Fruit fly (Drosophila melanogaster) whole organism, embryonic: ENCODE results near the gene CG10252.

Experiments used
- Bgb ChIP-seq: fragments of 200-800 bp; sonication (Bioruptor generic); IDR thresholded peaks from 2 replicates; pipeline ENCODE4 v1.3.6; 2022; ENCODE audit warnings: missing biosample characterization, missing genetic modification characterization; ENCODE audit not compliant: partially characterized antibody
- CG11695 ChIP-seq: fragments of 200-800 bp; sonication (Bioruptor generic); IDR thresholded peaks from 3 replicates; pipeline ENCODE4 v1.3.6; 2022; ENCODE audit warnings: missing biosample characterization, missing genetic modification characterization
- CG11696 ChIP-seq: fragments of 200-800 bp; sonication (Bioruptor generic); IDR thresholded peaks from 2 replicates; pipeline ENCODE4 v1.3.6; 2022; ENCODE audit warnings: missing biosample characterization, missing genetic modification characterization
- CG12391 ChIP-seq: fragments of 200-800 bp; sonication (Bioruptor generic); optimal IDR thresholded peaks from 3 replicates; lab custom pipeline; 2018; ENCODE audit warnings: missing biosample characterization, mild to moderate bottlenecking, missing genetic modification characterization, moderate library complexity
- CG12744 ChIP-seq: fragments of 200-800 bp; sonication (Bioruptor generic); optimal IDR thresholded peaks from 2 replicates; lab custom pipeline; 2016; ENCODE audit warnings: missing biosample characterization, missing genetic modification characterization
- CG14441 ChIP-seq: fragments of 200-800 bp; sonication (Bioruptor generic); IDR thresholded peaks from 2 replicates; pipeline ENCODE4 v1.3.6; 2022; ENCODE audit warnings: missing biosample characterization, missing genetic modification characterization
- CG15514 ChIP-seq: fragments of 200-800 bp; sonication (Bioruptor generic); optimal IDR thresholded peaks from 3 replicates; lab custom pipeline; 2017; ENCODE audit warnings: missing biosample characterization, missing genetic modification characterization, mild to moderate bottlenecking, moderate library complexity, missing genetic modification reagents
- CG15601 ChIP-seq: fragments of 200-800 bp; sonication (Bioruptor generic); optimal IDR thresholded peaks from 3 replicates; lab custom pipeline; 2019; ENCODE audit warnings: missing biosample characterization, mild to moderate bottlenecking, missing genetic modification characterization, moderate library complexity
- CG1647 ChIP-seq: fragments of 200-800 bp; sonication (Bioruptor generic); optimal IDR thresholded peaks from 3 replicates; lab custom pipeline; 2016; ENCODE audit warnings: missing biosample characterization, missing genetic modification characterization
- CG30403 ChIP-seq: fragments of 200-800 bp; sonication (Bioruptor generic); optimal IDR thresholded peaks from 3 replicates; lab custom pipeline; 2016; ENCODE audit warnings: missing biosample characterization, missing genetic modification characterization
- CG3065 ChIP-seq: fragments of 200-800 bp; sonication (Bioruptor generic); optimal IDR thresholded peaks from 2 replicates; lab custom pipeline; 2016; ENCODE audit warnings: missing biosample characterization, missing genetic modification characterization
- CG32772 ChIP-seq: fragments of 200-800 bp; sonication (Bioruptor generic); IDR thresholded peaks from 2 replicates; pipeline ENCODE4 v1.3.6; 2022; ENCODE audit warnings: missing biosample characterization, missing genetic modification characterization
- CG34422 ChIP-seq: fragments of 200-800 bp; sonication (Bioruptor generic); IDR thresholded peaks from 3 replicates; pipeline ENCODE4 v1.3.6; 2022; ENCODE audit warnings: missing biosample characterization, missing genetic modification characterization
- CG3847 ChIP-seq: fragments of 200-800 bp; sonication (Bioruptor generic); IDR thresholded peaks from 2 replicates; pipeline ENCODE4 v1.3.6; 2022; ENCODE audit warnings: missing biosample characterization, missing genetic modification characterization
- CG4617 ChIP-seq: fragments of 200-800 bp; sonication (Bioruptor generic); optimal IDR thresholded peaks from 3 replicates; lab custom pipeline; 2016; ENCODE audit warnings: missing biosample characterization, missing genetic modification characterization, borderline replicate concordance
- CTCF ChIP-seq: fragments of 200-800 bp; sonication (Bioruptor generic); optimal IDR thresholded peaks from 2 replicates; lab custom pipeline; 2017; ENCODE audit warnings: missing biosample characterization, mild to moderate bottlenecking, missing genetic modification characterization, moderate library complexity
- Doc3 ChIP-seq: fragments of 200-800 bp; sonication (Bioruptor generic); IDR thresholded peaks from 3 replicates; pipeline ENCODE4 v1.3.6; 2022; ENCODE audit warnings: missing biosample characterization, missing genetic modification characterization; ENCODE audit not compliant: partially characterized antibody
- Dp ChIP-seq: fragments of 200-800 bp; sonication (Bioruptor generic); optimal IDR thresholded peaks from 2 replicates; lab custom pipeline; 2018; ENCODE audit warnings: missing biosample characterization, mild to moderate bottlenecking, missing genetic modification characterization, moderate library complexity
- E2f1 ChIP-seq: fragments of 200-800 bp; sonication (Bioruptor generic); IDR thresholded peaks from 2 replicates; pipeline ENCODE4 v1.3.6; 2022; ENCODE audit warnings: missing biosample characterization, missing genetic modification characterization
- E2f2 ChIP-seq: fragments of 200-800 bp; sonication (Bioruptor generic); IDR thresholded peaks from 2 replicates; pipeline ENCODE4 v1.3.6; 2022; ENCODE audit warnings: missing biosample characterization, missing genetic modification characterization
- Ets65A ChIP-seq: fragments of 200-800 bp; sonication (Bioruptor generic); peaks from one replicate; lab custom pipeline; 2016; ENCODE audit warnings: missing biosample characterization, missing genetic modification characterization
- Fer2 ChIP-seq: fragments of 200-800 bp; sonication (Bioruptor generic); optimal IDR thresholded peaks from 2 replicates; lab custom pipeline; 2018; ENCODE audit warnings: missing biosample characterization, mild to moderate bottlenecking, missing genetic modification characterization, moderate library complexity
- HLH54F ChIP-seq: fragments of 200-800 bp; sonication (Bioruptor generic); optimal IDR thresholded peaks from 3 replicates; lab custom pipeline; 2016; ENCODE audit warnings: missing biosample characterization, missing genetic modification characterization
- Hmr ChIP-seq: fragments of 200-800 bp; sonication (Bioruptor generic); optimal IDR thresholded peaks from 3 replicates; lab custom pipeline; 2017; ENCODE audit warnings: mild to moderate bottlenecking, missing biosample characterization, missing genetic modification reagents, missing genetic modification characterization
- Hsf ChIP-seq: fragments of 200-800 bp; sonication (Bioruptor generic); optimal IDR thresholded peaks from 3 replicates; lab custom pipeline; 2016; ENCODE audit warnings: missing biosample characterization, missing genetic modification characterization
- MESR4 ChIP-seq: fragments of 200-800 bp; sonication (Bioruptor generic); optimal IDR thresholded peaks from 2 replicates; lab custom pipeline; 2018; ENCODE audit warnings: missing biosample characterization, mild to moderate bottlenecking, missing genetic modification characterization, moderate library complexity
- Max ChIP-seq: fragments of 200-800 bp; sonication (Bioruptor generic); optimal IDR thresholded peaks from 2 replicates; lab custom pipeline; 2016; ENCODE audit warnings: missing biosample characterization, mild to moderate bottlenecking, missing genetic modification characterization
- Med ChIP-seq: fragments of 200-800 bp; sonication (Bioruptor generic); peaks from one replicate; lab custom pipeline; 2016; ENCODE audit warnings: missing biosample characterization, missing genetic modification characterization, mild to moderate bottlenecking, inconsistent platforms, moderate library complexity
- NFAT ChIP-seq: fragments of 200-800 bp; sonication (Bioruptor generic); IDR thresholded peaks from 2 replicates; pipeline ENCODE4 v1.3.6; 2022; ENCODE audit warnings: missing biosample characterization, missing genetic modification characterization
- NfI ChIP-seq: fragments of 200-800 bp; sonication (Bioruptor generic); optimal IDR thresholded peaks from 3 replicates; lab custom pipeline; 2018; ENCODE audit warnings: missing biosample characterization, mild to moderate bottlenecking, missing genetic modification characterization, moderate library complexity
- Pdp1 ChIP-seq, 2 experiments: fragments of 200-800 bp; sonication (Bioruptor generic); optimal IDR thresholded peaks; 3 replicates each; lab custom pipeline; 2016; ENCODE audit warnings: missing biosample characterization in 2 of 2, missing genetic modification characterization in 2 of 2, mild to moderate bottlenecking in 1 of 2, moderate library complexity in 1 of 2
- Scr ChIP-seq: fragments of 200-800 bp; sonication (Bioruptor generic); IDR thresholded peaks from 2 replicates; pipeline ENCODE4 v1.3.6; 2022; ENCODE audit warnings: missing biosample characterization, missing genetic modification characterization; ENCODE audit not compliant: partially characterized antibody
- Side ChIP-seq: fragments of 200-800 bp; sonication (Bioruptor generic); optimal IDR thresholded peaks from 2 replicates; lab custom pipeline; 2016; ENCODE audit warnings: missing biosample characterization, missing genetic modification characterization
- Sry-δ ChIP-seq: fragments of 200-800 bp; sonication (Bioruptor generic); optimal IDR thresholded peaks from 2 replicates; lab custom pipeline; 2016; ENCODE audit warnings: missing biosample characterization, missing genetic modification characterization
- bbx ChIP-seq: fragments of 200-800 bp; sonication (Bioruptor generic); IDR thresholded peaks from 2 replicates; pipeline ENCODE4 v1.3.6; 2022; ENCODE audit warnings: missing biosample characterization, missing genetic modification characterization; ENCODE audit not compliant: partially characterized antibody
- cad ChIP-seq: fragments of >200 bp; optimal IDR thresholded peaks from 2 replicates; lab custom pipeline; 2017; ENCODE audit warnings: missing biosample characterization, missing genetic modification characterization
- dati ChIP-seq: fragments of 200-800 bp; sonication (Bioruptor generic); IDR thresholded peaks from 2 replicates; pipeline ENCODE4 v1.3.6; 2022; ENCODE audit warnings: missing biosample characterization, missing genetic modification characterization
- dm ChIP-seq: fragments of 200-800 bp; sonication (Bioruptor generic); optimal IDR thresholded peaks from 3 replicates; lab custom pipeline; 2016; ENCODE audit warnings: missing biosample characterization, missing genetic modification characterization
- dpn ChIP-seq, 2 experiments: fragments of 200-800 bp; sonication (Bioruptor generic); optimal IDR thresholded peaks; 3 replicates each; lab custom pipeline; 2016; ENCODE audit warnings: missing biosample characterization in 2 of 2, missing genetic modification characterization in 2 of 2
- emc ChIP-seq: fragments of 200-800 bp; sonication (Bioruptor generic); optimal IDR thresholded peaks from 2 replicates; lab custom pipeline; 2016; ENCODE audit warnings: missing biosample characterization, missing genetic modification characterization
- fu2 ChIP-seq: fragments of 200-800 bp; sonication (Bioruptor generic); optimal IDR thresholded peaks from 2 replicates; lab custom pipeline; 2016; ENCODE audit warnings: missing biosample characterization, missing genetic modification characterization
- gfzf ChIP-seq: fragments of 200-800 bp; sonication (Bioruptor generic); optimal IDR thresholded peaks from 2 replicates; lab custom pipeline; 2016; ENCODE audit warnings: missing biosample characterization, mild to moderate bottlenecking, missing genetic modification characterization, moderate library complexity
- gsb-n ChIP-seq: fragments of 200-800 bp; sonication (Bioruptor generic); optimal IDR thresholded peaks from 3 replicates; lab custom pipeline; 2018; ENCODE audit warnings: missing biosample characterization, mild to moderate bottlenecking, missing genetic modification characterization
- insv ChIP-seq, 2 experiments: fragments of 200-800 bp; sonication (Bioruptor generic); optimal IDR thresholded peaks; 3 replicates each; lab custom pipeline; 2016 to 2018; ENCODE audit warnings: missing biosample characterization in 2 of 2, missing genetic modification characterization in 2 of 2
- jumu ChIP-seq: fragments of 200-800 bp; sonication (Bioruptor generic); optimal IDR thresholded peaks from 3 replicates; lab custom pipeline; 2016; ENCODE audit warnings: missing biosample characterization, missing genetic modification characterization
- pfk ChIP-seq: fragments of 200-800 bp; sonication (Bioruptor generic); optimal IDR thresholded peaks from 2 replicates; lab custom pipeline; 2018; ENCODE audit warnings: missing biosample characterization, mild to moderate bottlenecking, missing genetic modification characterization, moderate library complexity
- phol ChIP-seq: fragments of 200-800 bp; sonication (Bioruptor generic); optimal IDR thresholded peaks from 3 replicates; lab custom pipeline; 2018; ENCODE audit warnings: missing biosample characterization, mild to moderate bottlenecking, missing genetic modification characterization, moderate library complexity
- pnt ChIP-seq: fragments of 200-800 bp; sonication (Bioruptor generic); optimal IDR thresholded peaks from 3 replicates; lab custom pipeline; 2016; ENCODE audit warnings: missing biosample characterization, missing genetic modification characterization
- pzg ChIP-seq: fragments of 200-800 bp; sonication (Bioruptor generic); optimal IDR thresholded peaks from 3 replicates; lab custom pipeline; 2018; ENCODE audit warnings: missing biosample characterization, mild to moderate bottlenecking, missing genetic modification characterization, moderate library complexity
- sna ChIP-seq: fragments of 200-800 bp; sonication (Bioruptor generic); IDR thresholded peaks from 2 replicates; pipeline ENCODE4 v1.3.6; 2022; ENCODE audit warnings: missing biosample characterization, missing genetic modification characterization; ENCODE audit not compliant: partially characterized antibody
- tin ChIP-seq: fragments of 200-800 bp; sonication (Bioruptor generic); optimal IDR thresholded peaks from 3 replicates; lab custom pipeline; 2016; ENCODE audit warnings: missing biosample characterization, missing genetic modification characterization

The CG10252 gene

DNA sequence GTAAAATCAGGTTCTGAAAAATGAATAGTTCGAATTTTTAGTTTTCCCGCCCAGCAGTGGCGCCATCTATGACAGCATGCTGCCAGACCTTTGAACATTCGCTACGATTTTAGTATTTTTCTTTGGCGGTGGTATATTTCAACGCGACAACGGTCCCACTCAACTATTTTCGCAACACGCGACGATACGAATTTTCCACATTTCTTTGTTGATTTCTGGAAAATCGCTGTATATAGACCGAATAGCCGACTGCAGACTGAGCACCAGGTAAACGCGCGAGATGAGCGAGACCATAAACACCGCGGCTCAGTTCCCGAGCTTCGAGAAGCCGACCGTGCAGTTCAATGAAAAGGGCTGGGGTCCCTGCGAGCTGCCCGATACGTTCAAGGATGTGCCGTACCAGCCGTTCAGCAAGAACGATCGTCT lies 16.1 kb downstream of the CG10252 start, which contains the start of gene eIF3d1:
Gene eIF3d1 (plus strand): TSS at position 129 of the 426 bp plus-strand sequence.
- TF ChIP-seq emc (GFP tag; lab: Kevin White, UChicago) = no peak
- peak; percentile 38 for TF ChIP-seq CG12391 (tag; lab: Kevin White, UChicago)
- peak; percentile 48; the same call in 1 of the 2 replicates for TF ChIP-seq NFAT (GFP tag; lab: Robert Waterston, UW)
- TF ChIP-seq tin (GFP tag; lab: Kevin White, UChicago) = peak; percentile 20
- peak; percentile 89 for TF ChIP-seq CG4617 (GFP tag; lab: Kevin White, UChicago)
- no peak for TF ChIP-seq CG11696 (GFP tag; lab: Robert Waterston, UW)
- TF ChIP-seq dati (GFP tag; lab: Robert Waterston, UW) = 0 out of 2 replicates have a peak, but pooled peaks have one; percentile 20
- peak; percentile 48 for TF ChIP-seq Sry-δ
- peak; percentile 88 for TF ChIP-seq CG15514 (GFP tag; lab: Kevin White, UChicago)
- TF ChIP-seq phol (tag; lab: Kevin White, UChicago) = peak; percentile 57
- TF ChIP-seq bbx (GFP tag; lab: Robert Waterston, UW) = no peak
- peak; percentile 6 for TF ChIP-seq pnt
- TF ChIP-seq gfzf (GFP tag; lab: Kevin White, UChicago) = peak; percentile 89
- TF ChIP-seq insv (GFP tag; optimal IDR thresholded peaks at IDR 0.05; lab: Kevin White, UChicago) = no peak
- TF ChIP-seq Side (GFP tag; lab: Kevin White, UChicago) = no peak
- no peak for TF ChIP-seq Hmr (GFP tag; lab: Kevin White, UChicago)
- TF ChIP-seq E2f2 = peak; percentile 99
- TF ChIP-seq cad = no peak
- TF ChIP-seq Ets65A (GFP tag; lab: Kevin White, UChicago) = peak; percentile 11
- peak; percentile 92 for TF ChIP-seq Med (GFP tag; lab: Kevin White, UChicago)
- peak; percentile 73 for TF ChIP-seq MESR4 (GFP tag; lab: Kevin White, UChicago)
- TF ChIP-seq CG34422 (GFP tag; lab: Robert Waterston, UW) = peak; percentile 74; the same call in 2 of the 3 replicates
- TF ChIP-seq jumu (GFP tag; lab: Kevin White, UChicago) = no peak
- peak; percentile 49 for TF ChIP-seq Hsf (GFP tag; lab: Kevin White, UChicago)
- TF ChIP-seq CG15601 (tag; lab: Kevin White, UChicago) = peak; percentile 18
- TF ChIP-seq CTCF (GFP tag; lab: Kevin White, UChicago) = peak; percentile 98
- TF ChIP-seq Doc3 (GFP tag; lab: Robert Waterston, UW) = no peak
- no peak for TF ChIP-seq Pdp1 (GFP tag; optimal IDR thresholded peaks at IDR 0.05; lab: Kevin White, UChicago)
- no peak for TF ChIP-seq NfI (GFP tag; lab: Kevin White, UChicago)
- TF ChIP-seq CG3847 (GFP tag; lab: Robert Waterston, UW) = peak; percentile 88
- no peak for TF ChIP-seq CG3065 (GFP tag; lab: Kevin White, UChicago)
- TF ChIP-seq pfk = no peak
- no peak for TF ChIP-seq sna (GFP tag; lab: Robert Waterston, UW)
- TF ChIP-seq dm (GFP tag; lab: Kevin White, UChicago) = peak; percentile 91
- TF ChIP-seq CG12744 (GFP tag; lab: Kevin White, UChicago) = peak; percentile 42
- no peak for TF ChIP-seq Fer2 (tag; lab: Kevin White, UChicago)
- TF ChIP-seq Max (GFP tag; lab: Kevin White, UChicago) = peak; percentile 84
- TF ChIP-seq Dp (GFP tag; lab: Kevin White, UChicago) = peak; percentile 98
- peak; percentile 21; the same call in 1 of the 2 replicates for TF ChIP-seq Bgb (GFP tag; lab: Robert Waterston, UW)
- no peak for TF ChIP-seq CG11695 (GFP tag; lab: Robert Waterston, UW)
- no peak for TF ChIP-seq HLH54F
- TF ChIP-seq CG14441 (GFP tag; lab: Robert Waterston, UW) = peak; percentile 17; the same call in 1 of the 2 replicates
- TF ChIP-seq fu2 = peak; percentile 23
- no peak for TF ChIP-seq CG32772 (GFP tag; lab: Robert Waterston, UW)
- TF ChIP-seq CG1647 (GFP tag; lab: Kevin White, UChicago) = no peak
- no peak for TF ChIP-seq gsb-n (tag; lab: Kevin White, UChicago)
- peak; percentile 95 for TF ChIP-seq pzg
- TF ChIP-seq Scr = peak; percentile 25
- peak in 1 of 2 experiments; percentile 35 for TF ChIP-seq dpn (GFP tag; optimal IDR thresholded peaks at IDR 0.05; lab: Kevin White, UChicago)
- TF ChIP-seq CG30403 (GFP tag; lab: Kevin White, UChicago) = peak; percentile 20
- peak; percentile 52; the same call in 1 of the 2 replicates for TF ChIP-seq E2f1 (GFP tag; lab: Robert Waterston, UW)
